Worm (Caenorhabditis elegans) whole organism, L1 larva: Measurements from ENCODE around the gene sec-31.

Experiments
- F16B12.6 ChIP-seq: fragments of 150-350 bp; optimal IDR thresholded peaks from 2 replicates; lab custom pipeline; 2014; ENCODE audit warnings: missing biosample characterization, missing genetic modification characterization
- alr-1 ChIP-seq: fragments of 200-800 bp; sonication (Bioruptor generic); optimal IDR thresholded peaks from 2 replicates; lab custom pipeline; 2018; ENCODE audit warnings: borderline replicate concordance, mild to moderate bottlenecking, missing genetic modification characterization, missing compliant biosample characterization
- ama-1 ChIP-seq: fragments of 150-350 bp; optimal IDR thresholded peaks from 2 replicates; lab custom pipeline; 2014
- ceh-8 ChIP-seq: fragments of 200-800 bp; sonication (Bioruptor generic); optimal IDR thresholded peaks from 2 replicates; lab custom pipeline; 2018; ENCODE audit warnings: mild to moderate bottlenecking, missing genetic modification characterization, moderate library complexity, missing compliant biosample characterization
- ceh-88 ChIP-seq: fragments of 200-800 bp; sonication (Bioruptor generic); IDR thresholded peaks from 2 replicates; pipeline ENCODE4 v1.3.6; 2022; ENCODE audit warnings: missing genetic modification characterization, missing compliant biosample characterization
- ceh-90 ChIP-seq: sonication (generic microtip); optimal IDR thresholded peaks from 2 replicates; lab custom pipeline; 2016; ENCODE audit warnings: missing genetic modification characterization, missing compliant biosample characterization
- dpl-1 ChIP-seq, 3 experiments: fragments of 150-350 bp in 2 of 3; sonication (generic microtip) in 1 of 3; optimal IDR thresholded peaks; 2 replicates each; lab custom pipeline; 2014 to 2017; ENCODE audit warnings: missing biosample characterization in 3 of 3, missing genetic modification characterization in 3 of 3, missing genetic modification reagents in 3 of 3
- dsc-1 ChIP-seq: sonication (generic microtip); optimal IDR thresholded peaks from 2 replicates; lab custom pipeline; 2016; ENCODE audit warnings: mild to moderate bottlenecking, missing genetic modification characterization, missing compliant biosample characterization
- efl-3 ChIP-seq: fragments of 200-800 bp; sonication (Bioruptor generic); optimal IDR thresholded peaks from 2 replicates; lab custom pipeline; 2018; ENCODE audit warnings: mild to moderate bottlenecking, missing genetic modification characterization, missing compliant biosample characterization
- egl-13 ChIP-seq: sonication (generic microtip); optimal IDR thresholded peaks from 2 replicates; lab custom pipeline; 2016; ENCODE audit warnings: missing genotype, missing genetic modification reagents, missing genetic modification characterization, missing compliant biosample characterization
- egl-27 ChIP-seq, 2 experiments: fragments of 150-350 bp in 1 of 2; sonication (generic microtip); optimal IDR thresholded peaks; 3 replicates each; lab custom pipeline; 2017 to 2018; ENCODE audit warnings: missing biosample characterization in 2 of 2, missing genetic modification characterization in 2 of 2, missing genetic modification reagents in 2 of 2
- elt-2 ChIP-seq: sonication (generic microtip); optimal IDR thresholded peaks from 2 replicates; lab custom pipeline; 2016; ENCODE audit warnings: missing genetic modification characterization, mild to moderate bottlenecking, inconsistent platforms, missing compliant biosample characterization, missing genetic modification reagents
- elt-3 ChIP-seq, 6 experiments: fragments of 150-350 bp in 1 of 6; sonication (generic microtip); optimal IDR thresholded peaks; 2 replicates each; lab custom pipeline; 2017 to 2018; ENCODE audit warnings: missing biosample characterization in 6 of 6, missing genetic modification characterization in 6 of 6, inconsistent platforms in 1 of 6
- ets-5 ChIP-seq: fragments of 200-800 bp; sonication (Bioruptor generic); IDR thresholded peaks from 2 replicates; pipeline ENCODE4 v1.3.6; 2022; ENCODE audit warnings: missing genetic modification characterization, missing compliant biosample characterization
- fkh-10 ChIP-seq: sonication (generic microtip); optimal IDR thresholded peaks from 2 replicates; lab custom pipeline; 2017; ENCODE audit warnings: missing biosample characterization, missing genetic modification reagents, missing genetic modification characterization
- fkh-4 ChIP-seq: sonication (generic microtip); optimal IDR thresholded peaks from 2 replicates; lab custom pipeline; 2016; ENCODE audit warnings: missing compliant biosample characterization, missing genetic modification characterization, borderline replicate concordance
- fos-1 ChIP-seq: fragments of 150-350 bp; optimal IDR thresholded peaks from 2 replicates; lab custom pipeline; 2014; ENCODE audit warnings: missing biosample characterization, missing genetic modification characterization
- hlh-17 ChIP-seq: fragments of 200-800 bp; sonication (Bioruptor generic); optimal IDR thresholded peaks from 2 replicates; lab custom pipeline; 2018; ENCODE audit warnings: missing genetic modification characterization, mild to moderate bottlenecking, missing compliant biosample characterization, moderate library complexity, borderline replicate concordance
- hlh-4 ChIP-seq: sonication (generic microtip); optimal IDR thresholded peaks from 2 replicates; lab custom pipeline; 2016; ENCODE audit warnings: mild to moderate bottlenecking, missing genetic modification characterization, missing compliant biosample characterization
- irx-1 ChIP-seq: sonication (generic microtip); optimal IDR thresholded peaks from 2 replicates; lab custom pipeline; 2016; ENCODE audit warnings: missing genetic modification characterization, missing compliant biosample characterization
- isw-1 ChIP-seq: fragments of 200-800 bp; sonication (Bioruptor generic); IDR thresholded peaks from 2 replicates; pipeline ENCODE4 v1.3.6; 2022; ENCODE audit warnings: missing genetic modification characterization, missing compliant biosample characterization
- lin-13 ChIP-seq: fragments of 150-350 bp; optimal IDR thresholded peaks from 2 replicates; lab custom pipeline; 2014; ENCODE audit warnings: missing biosample characterization, missing genetic modification reagents, missing genetic modification characterization
- lin-15B ChIP-seq: fragments of 150-350 bp; sonication (generic microtip); optimal IDR thresholded peaks from 3 replicates; lab custom pipeline; 2014; ENCODE audit warnings: missing biosample characterization, missing genetic modification characterization
- lir-3 ChIP-seq: sonication (generic microtip); optimal IDR thresholded peaks from 2 replicates; lab custom pipeline; 2016; ENCODE audit warnings: mild to moderate bottlenecking, missing genetic modification characterization, moderate library complexity, missing compliant biosample characterization; ENCODE audit not compliant: poor library complexity
- lsy-2 ChIP-seq, 2 experiments: fragments of 150-350 bp; optimal IDR thresholded peaks; 2 replicates each; lab custom pipeline; 2014; ENCODE audit warnings: missing biosample characterization in 2 of 2, missing genetic modification characterization in 2 of 2
- mab-9 ChIP-seq: fragments of 200-800 bp; sonication (Bioruptor generic); IDR thresholded peaks from 2 replicates; pipeline ENCODE4 v1.3.6; 2022; ENCODE audit warnings: missing genetic modification reagents, missing genetic modification characterization, missing compliant biosample characterization
- mef-2 ChIP-seq: fragments of 150-350 bp; optimal IDR thresholded peaks from 2 replicates; lab custom pipeline; 2014; ENCODE audit warnings: missing biosample characterization, missing genetic modification characterization
- mep-1 ChIP-seq: fragments of 150-350 bp; optimal IDR thresholded peaks from 2 replicates; lab custom pipeline; 2014; ENCODE audit warnings: missing biosample characterization, missing genetic modification characterization
- nhr-237 ChIP-seq: fragments of 150-350 bp; optimal IDR thresholded peaks from 2 replicates; lab custom pipeline; 2014; ENCODE audit warnings: missing biosample characterization, missing genetic modification characterization
- nhr-47 ChIP-seq: sonication (generic microtip); optimal IDR thresholded peaks from 2 replicates; lab custom pipeline; 2016; ENCODE audit warnings: mild to moderate bottlenecking, missing genetic modification characterization, moderate library complexity, missing compliant biosample characterization
- nhr-76 ChIP-seq: sonication (generic microtip); optimal IDR thresholded peaks from 2 replicates; lab custom pipeline; 2017; ENCODE audit warnings: missing biosample characterization, missing genetic modification characterization
- nhr-85 ChIP-seq: sonication (generic microtip); peaks from one replicate; lab custom pipeline; 2016; ENCODE audit warnings: missing genetic modification characterization, inconsistent platforms, missing compliant biosample characterization
- pag-3 ChIP-seq: sonication (generic microtip); optimal IDR thresholded peaks from 2 replicates; lab custom pipeline; 2017; ENCODE audit warnings: missing genetic modification characterization, mild to moderate bottlenecking, missing compliant biosample characterization, antibody characterized with exemption, borderline replicate concordance; ENCODE audit not compliant: insufficient read depth
- pax-3 ChIP-seq: fragments of 200-800 bp; sonication (Bioruptor generic); optimal IDR thresholded peaks from 2 replicates; lab custom pipeline; 2018; ENCODE audit warnings: mild to moderate bottlenecking, missing genetic modification characterization, moderate library complexity, missing compliant biosample characterization
- sox-4 ChIP-seq: sonication (generic microtip); optimal IDR thresholded peaks from 2 replicates; lab custom pipeline; 2016; ENCODE audit warnings: missing genetic modification characterization, missing compliant biosample characterization
- sptf-1 ChIP-seq: fragments of 150-350 bp; optimal IDR thresholded peaks from 2 replicates; lab custom pipeline; 2014; ENCODE audit warnings: missing biosample characterization, missing genetic modification characterization
- swsn-7 ChIP-seq: sonication (generic microtip); optimal IDR thresholded peaks from 2 replicates; lab custom pipeline; 2016; ENCODE audit warnings: missing genetic modification characterization, missing compliant biosample characterization
- tbx-2 ChIP-seq: sonication (generic microtip); optimal IDR thresholded peaks from 2 replicates; lab custom pipeline; 2016; ENCODE audit warnings: missing genetic modification characterization, missing compliant biosample characterization
- unc-130 ChIP-seq: fragments of 150-350 bp; optimal IDR thresholded peaks from 2 replicates; lab custom pipeline; 2017; ENCODE audit warnings: missing biosample characterization, missing genetic modification characterization, inconsistent platforms
- unc-86 ChIP-seq: sonication (generic microtip); optimal IDR thresholded peaks from 2 replicates; lab custom pipeline; 2016; ENCODE audit warnings: missing genetic modification characterization, missing compliant biosample characterization
- unc-98 ChIP-seq: fragments of 200-800 bp; sonication (Bioruptor generic); IDR thresholded peaks from 2 replicates; pipeline ENCODE4 v1.3.6; 2022; ENCODE audit warnings: missing genetic modification characterization, missing compliant biosample characterization
- vab-15 ChIP-seq: sonication (generic microtip); optimal IDR thresholded peaks from 2 replicates; lab custom pipeline; 2017; ENCODE audit warnings: missing genotype, mild to moderate bottlenecking, missing genetic modification characterization, missing compliant biosample characterization
- xbp-1 ChIP-seq: sonication (generic microtip); optimal IDR thresholded peaks from 2 replicates; lab custom pipeline; 2016; ENCODE audit warnings: missing genetic modification characterization, missing compliant biosample characterization
- ztf-11 ChIP-seq, 2 experiments: sonication (generic microtip); optimal IDR thresholded peaks; 2 replicates each; lab custom pipeline; 2016 to 2017; ENCODE audit warnings: missing genetic modification characterization in 2 of 2, missing biosample characterization in 1 of 2, missing compliant biosample characterization in 1 of 2

The sec-31 gene

DNA sequence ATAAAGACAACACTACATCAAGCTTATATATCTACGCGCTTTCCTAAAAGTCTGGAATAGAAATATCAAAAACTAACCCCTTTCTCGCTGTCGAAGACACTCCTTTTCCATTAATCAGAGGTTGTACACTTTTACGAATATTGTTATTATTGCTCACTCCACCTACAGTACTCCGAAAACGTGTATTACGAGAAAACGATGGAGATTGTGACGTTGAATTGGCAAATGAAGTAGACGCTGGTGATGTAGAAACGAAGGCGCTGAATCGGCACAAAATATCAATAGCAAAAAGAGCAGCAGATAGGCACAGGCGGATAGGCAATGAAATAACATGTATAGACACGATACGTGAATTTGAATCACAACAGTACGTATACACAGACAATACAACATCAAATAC, 27.3 kb downstream of the sec-31 start:
- peak; percentile 94 for TF ChIP-seq alr-1 (tag; lab: Kevin White, UChicago)
- TF ChIP-seq lin-13 (GFP tag; lab: Kevin White, UChicago) = no peak
- TF ChIP-seq ceh-88 = no peak
- TF ChIP-seq ets-5 = no peak
- no peak for TF ChIP-seq egl-13 (tag; lab: Kevin White, UChicago)
- no peak for TF ChIP-seq elt-2 (tag; lab: Kevin White, UChicago)
- no peak for TF ChIP-seq ceh-90 (tag; lab: Kevin White, UChicago)

DNA sequence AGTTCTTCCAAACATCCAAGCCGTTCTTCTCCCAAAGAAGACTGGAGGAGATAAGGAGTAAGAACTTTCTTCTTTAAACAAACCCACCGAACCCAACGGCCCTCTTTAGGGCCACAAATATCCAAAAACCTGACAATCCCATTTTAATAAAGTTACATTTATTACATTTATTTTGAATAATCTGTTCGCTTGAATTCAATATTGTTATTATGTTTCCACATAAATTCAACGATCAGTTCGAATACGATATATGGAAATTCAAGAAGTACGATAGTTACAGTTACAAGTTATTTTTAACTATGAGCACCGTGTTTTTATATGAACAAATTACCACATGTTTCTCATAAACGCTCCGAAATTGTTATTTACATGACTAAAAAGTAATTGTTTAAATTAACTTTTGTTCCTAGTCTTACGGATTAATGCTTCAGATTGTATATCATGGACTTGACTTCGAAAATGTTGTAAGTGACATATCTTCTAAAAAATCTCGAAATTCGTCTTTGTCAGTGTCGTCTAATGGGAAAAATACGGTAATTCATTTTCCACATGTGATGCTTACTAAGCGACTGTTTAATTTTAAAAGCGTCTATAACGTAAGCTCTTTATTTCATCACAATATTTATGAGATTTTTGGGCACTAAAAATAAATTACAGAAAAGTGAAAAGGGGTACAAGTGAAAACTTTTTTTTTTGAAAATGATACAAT, 30.7 kb downstream of the sec-31 start:
- no peak for TF ChIP-seq egl-27 (tag; optimal IDR thresholded peaks at IDR 0.05; lab: Kevin White, UChicago)
- TF ChIP-seq nhr-47 (tag; lab: Kevin White, UChicago) = no peak
- TF ChIP-seq irx-1 (tag; lab: Kevin White, UChicago) = no peak
- TF ChIP-seq unc-130 (tag; lab: Kevin White, UChicago) = no peak
- no peak for TF ChIP-seq unc-98 (GFP tag; lab: Robert Waterston, UW)
- no peak for TF ChIP-seq isw-1
- no peak for TF ChIP-seq dsc-1
- TF ChIP-seq hlh-17 (GFP tag; lab: Kevin White, UChicago) = no peak

- TF ChIP-seq mep-1 (tag; lab: Kevin White, UChicago) (no peak), nhr-76 (tag; lab: Kevin White, UChicago) (no peak), sox-4 (tag; lab: Kevin White, UChicago) (no peak), lin-15B (tag; lab: Kevin White, UChicago) (no peak), hlh-4 (tag; lab: Kevin White, UChicago) (no peak), unc-86 (no peak), elt-3 (tag; optimal IDR thresholded peaks at IDR 0.05; lab: Kevin White, UChicago) (no peak), lsy-2 (tag; optimal IDR thresholded peaks at IDR 0.05; lab: Kevin White, UChicago) (no peak), dsc-1 (no peak), efl-3 (GFP tag; lab: Kevin White, UChicago) (no peak), sptf-1 (no peak), fkh-4 (tag; lab: Kevin White, UChicago) (no peak), mab-9 (GFP tag; lab: Robert Waterston, UW) (no peak), lir-3 (tag; lab: Kevin White, UChicago) (no peak), ets-5 (no peak), ztf-11 (tag; optimal IDR thresholded peaks at IDR 0.05; lab: Kevin White, UChicago) (no peak)
These were observed 34.6 kb downstream of the sec-31 start, which contains the start of gene F54E12.2 for ce11 chrIV:11337021-11337420. Gene F54E12.2, minus strand, starts transcription at chrIV:11337184.

DNA sequence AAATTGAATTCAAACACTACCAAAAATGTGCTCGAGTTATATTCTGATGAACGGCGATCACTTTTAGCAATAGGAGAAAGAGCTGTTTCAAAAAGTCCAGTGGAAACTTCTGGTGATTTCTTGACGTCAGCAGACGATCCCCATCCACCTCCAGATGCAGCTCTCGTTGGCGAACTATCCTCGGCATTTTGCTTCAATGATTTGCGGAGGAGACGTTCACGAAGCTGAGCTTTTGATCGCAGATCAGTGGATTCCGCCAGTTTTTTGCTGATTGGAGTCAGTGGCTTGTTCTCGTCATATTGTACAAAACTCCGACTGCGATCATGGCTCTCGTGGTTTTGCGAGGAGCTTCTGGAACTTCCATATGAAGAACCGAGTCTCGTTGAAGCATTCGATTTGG, 35.4 kb downstream of the sec-31 start:
- TF ChIP-seq pax-3 (tag; lab: Kevin White, UChicago) (no peak), ceh-8 (no peak), swsn-7 (no peak), mef-2 (tag; lab: Kevin White, UChicago) (no peak), egl-13 (tag; lab: Kevin White, UChicago) (no peak), hlh-4 (tag; lab: Kevin White, UChicago) (no peak), F16B12.6 (no peak), fkh-10 (GFP tag; lab: Kevin White, UChicago) (no peak), fos-1 (no peak), nhr-237 (tag; lab: Kevin White, UChicago) (no peak), ets-5 (no peak), pag-3 (tag; lab: Kevin White, UChicago) (no peak), dpl-1 (GFP tag; optimal IDR thresholded peaks at IDR 0.05; lab: Kevin White, UChicago) (no peak), ama-1 (lab: Kevin White, UChicago) (no peak), tbx-2 (tag; lab: Kevin White, UChicago) (no peak), sox-4 (tag; lab: Kevin White, UChicago) (no peak), vab-15 (tag; lab: Kevin White, UChicago) (no peak), nhr-85 (no peak), xbp-1 (no peak)
